Worm (Caenorhabditis elegans) whole organism, L2 larva: ENCODE measurements around the gene ugt-48.
A peak's percentile ranks its signal among the peaks of the same experiment; 100 is the strongest.

Experiments
- C34F6.9 ChIP-seq: fragments of 150-350 bp; optimal IDR thresholded peaks from 2 replicates; lab custom pipeline; 2014; ENCODE audit warnings: missing biosample characterization, missing genetic modification characterization
- F13H6.1 ChIP-seq: sonication (generic microtip); optimal IDR thresholded peaks from 2 replicates; lab custom pipeline; 2016; ENCODE audit warnings: missing genetic modification characterization, missing compliant biosample characterization
- ZK546.5 ChIP-seq: sonication (generic microtip); optimal IDR thresholded peaks from 2 replicates; lab custom pipeline; 2017; ENCODE audit warnings: missing biosample characterization, missing genetic modification characterization
- alr-1 ChIP-seq: fragments of 150-350 bp; optimal IDR thresholded peaks from 2 replicates; lab custom pipeline; 2014; ENCODE audit warnings: missing biosample characterization, missing genetic modification characterization
- ama-1 ChIP-seq: fragments of 150-350 bp; optimal IDR thresholded peaks from 2 replicates; lab custom pipeline; 2018; ENCODE audit warnings: inconsistent platforms
- blmp-1 ChIP-seq: sonication (generic microtip); optimal IDR thresholded peaks from 2 replicates; lab custom pipeline; 2017; ENCODE audit warnings: missing genetic modification characterization, mild to moderate bottlenecking, missing compliant biosample characterization, antibody characterized with exemption, moderate library complexity; ENCODE audit not compliant: insufficient read depth
- ceh-16 ChIP-seq: fragments of 150-350 bp; optimal IDR thresholded peaks from 2 replicates; lab custom pipeline; 2014; ENCODE audit warnings: missing biosample characterization, missing genetic modification characterization
- ceh-82 ChIP-seq: fragments of 150-350 bp; optimal IDR thresholded peaks from 2 replicates; lab custom pipeline; 2014; ENCODE audit warnings: missing biosample characterization, missing genetic modification characterization
- crh-2 ChIP-seq: sonication (generic microtip); optimal IDR thresholded peaks from 2 replicates; lab custom pipeline; 2017; ENCODE audit warnings: missing biosample characterization, missing genetic modification characterization
- dmd-4 ChIP-seq: sonication (generic microtip); optimal IDR thresholded peaks from 2 replicates; lab custom pipeline; 2017; ENCODE audit warnings: missing biosample characterization, missing genetic modification characterization
- egl-27 ChIP-seq: sonication (generic microtip); optimal IDR thresholded peaks from 3 replicates; lab custom pipeline; 2017; ENCODE audit warnings: missing biosample characterization, missing genetic modification reagents, missing genetic modification characterization
- elt-1 ChIP-seq: fragments of 150-350 bp; optimal IDR thresholded peaks from 2 replicates; lab custom pipeline; 2014; ENCODE audit warnings: missing biosample characterization, missing genetic modification characterization
- fos-1 ChIP-seq: fragments of 150-350 bp; optimal IDR thresholded peaks from 2 replicates; lab custom pipeline; 2014; ENCODE audit warnings: missing biosample characterization, missing genetic modification characterization
- gmeb-1 ChIP-seq: fragments of 150-350 bp; optimal IDR thresholded peaks from 2 replicates; lab custom pipeline; 2014; ENCODE audit warnings: missing biosample characterization, missing genetic modification characterization
- lin-13 ChIP-seq: fragments of 150-350 bp; optimal IDR thresholded peaks from 2 replicates; lab custom pipeline; 2014; ENCODE audit warnings: missing biosample characterization, missing genetic modification reagents, missing genetic modification characterization
- lsy-2 ChIP-seq, 2 experiments: fragments of 150-350 bp in 1 of 2; sonication (generic microtip) in 1 of 2; optimal IDR thresholded peaks; 2 replicates each; lab custom pipeline; 2014 to 2017; ENCODE audit warnings: missing biosample characterization in 2 of 2, missing genetic modification characterization in 2 of 2
- mab-5 ChIP-seq: fragments of 150-350 bp; optimal IDR thresholded peaks from 2 replicates; lab custom pipeline; 2014; ENCODE audit warnings: missing biosample characterization, missing genetic modification characterization
- mbf-1 ChIP-seq: sonication (generic microtip); optimal IDR thresholded peaks from 2 replicates; lab custom pipeline; 2017; ENCODE audit warnings: missing biosample characterization, missing genetic modification characterization
- mdl-1 ChIP-seq, 2 experiments: fragments of 150-350 bp in 1 of 2; sonication (generic microtip) in 1 of 2; optimal IDR thresholded peaks; 2 replicates each; lab custom pipeline; 2017; ENCODE audit warnings: missing biosample characterization in 2 of 2, missing genetic modification characterization in 2 of 2
- nhr-10 ChIP-seq: sonication (generic microtip); optimal IDR thresholded peaks from 2 replicates; lab custom pipeline; 2017; ENCODE audit warnings: missing biosample characterization, missing genetic modification characterization
- nhr-11 ChIP-seq: fragments of 150-350 bp; optimal IDR thresholded peaks from 2 replicates; lab custom pipeline; 2014; ENCODE audit warnings: missing biosample characterization, missing genetic modification characterization
- nhr-12 ChIP-seq: fragments of 150-350 bp; optimal IDR thresholded peaks from 2 replicates; lab custom pipeline; 2014; ENCODE audit warnings: missing biosample characterization, missing genetic modification characterization
- nhr-129 ChIP-seq: fragments of 150-350 bp; optimal IDR thresholded peaks from 2 replicates; lab custom pipeline; 2014; ENCODE audit warnings: missing biosample characterization, missing genetic modification characterization
- nhr-21 ChIP-seq: fragments of 150-350 bp; optimal IDR thresholded peaks from 2 replicates; lab custom pipeline; 2014; ENCODE audit warnings: missing biosample characterization, missing genetic modification characterization
- nhr-237 ChIP-seq: fragments of 150-350 bp; optimal IDR thresholded peaks from 2 replicates; lab custom pipeline; 2014; ENCODE audit warnings: missing biosample characterization, missing genetic modification characterization
- nhr-25 ChIP-seq: fragments of 150-350 bp; sonication (generic microtip); optimal IDR thresholded peaks from 3 replicates; lab custom pipeline; 2014; ENCODE audit warnings: missing biosample characterization, missing genetic modification characterization
- nhr-6 ChIP-seq: fragments of 150-350 bp; optimal IDR thresholded peaks from 2 replicates; lab custom pipeline; 2014; ENCODE audit warnings: missing biosample characterization, missing genetic modification characterization
- nhr-77 ChIP-seq: fragments of 150-350 bp; optimal IDR thresholded peaks from 2 replicates; lab custom pipeline; 2014; ENCODE audit warnings: missing biosample characterization, missing genetic modification characterization
- sem-4 ChIP-seq: fragments of 150-350 bp; optimal IDR thresholded peaks from 2 replicates; lab custom pipeline; 2014; ENCODE audit warnings: missing biosample characterization, missing genetic modification reagents, missing genetic modification characterization
- skn-1 ChIP-seq: sonication (generic microtip); optimal IDR thresholded peaks from 2 replicates; lab custom pipeline; 2017; ENCODE audit warnings: missing biosample characterization, missing genetic modification characterization
- sma-3 ChIP-seq: sonication (generic microtip); optimal IDR thresholded peaks from 2 replicates; lab custom pipeline; 2016; ENCODE audit warnings: missing genetic modification reagents, missing genetic modification characterization, missing compliant biosample characterization
- sma-9 ChIP-seq, 2 experiments: fragments of 150-350 bp in 1 of 2; sonication (generic microtip) in 1 of 2; optimal IDR thresholded peaks; 2 replicates each; lab custom pipeline; 2014 to 2016; ENCODE audit warnings: missing genetic modification characterization in 2 of 2, mild to moderate bottlenecking in 1 of 2, missing biosample characterization in 1 of 2, missing compliant biosample characterization in 1 of 2, missing genetic modification reagents in 1 of 2, moderate library complexity in 1 of 2
- snpc-4 ChIP-seq: fragments of 150-350 bp; optimal IDR thresholded peaks from 2 replicates; lab custom pipeline; 2014; ENCODE audit warnings: missing biosample characterization, missing genetic modification characterization
- unc-39 ChIP-seq: fragments of 150-350 bp; optimal IDR thresholded peaks from 2 replicates; lab custom pipeline; 2014; ENCODE audit warnings: missing biosample characterization, missing genetic modification characterization
- unc-55 ChIP-seq: fragments of 150-350 bp; sonication (generic microtip); optimal IDR thresholded peaks from 3 replicates; lab custom pipeline; 2014; ENCODE audit warnings: missing biosample characterization, missing genetic modification reagents, missing genetic modification characterization
- zag-1 ChIP-seq: fragments of 150-350 bp; optimal IDR thresholded peaks from 2 replicates; lab custom pipeline; 2014; ENCODE audit warnings: missing biosample characterization, missing genetic modification characterization
- ztf-1 ChIP-seq: fragments of 200-800 bp; sonication (Bioruptor generic); conservative IDR thresholded peaks from 2 replicates; pipeline ENCODE4 v1.3.6; 2022; ENCODE audit warnings: missing genetic modification characterization, missing compliant biosample characterization
- ztf-11 ChIP-seq: sonication (generic microtip); optimal IDR thresholded peaks from 2 replicates; lab custom pipeline; 2017; ENCODE audit warnings: missing biosample characterization, missing genetic modification characterization
- ztf-4 ChIP-seq: fragments of 150-350 bp; optimal IDR thresholded peaks from 2 replicates; lab custom pipeline; 2014; ENCODE audit warnings: missing biosample characterization, missing genetic modification characterization

Gene ugt-48

ce11 chrV:5548051-5548450 is at the start of gene ugt-48:
TSS of gene ugt-48 (minus strand) at chrV:5548062.
- peak; percentile 51 for TF ChIP-seq fos-1
- no peak for TF ChIP-seq lsy-2 (tag; optimal IDR thresholded peaks at IDR 0.05; lab: Kevin White, UChicago)
- peak; percentile 72 for TF ChIP-seq skn-1 (tag; lab: Kevin White, UChicago)

DNA sequence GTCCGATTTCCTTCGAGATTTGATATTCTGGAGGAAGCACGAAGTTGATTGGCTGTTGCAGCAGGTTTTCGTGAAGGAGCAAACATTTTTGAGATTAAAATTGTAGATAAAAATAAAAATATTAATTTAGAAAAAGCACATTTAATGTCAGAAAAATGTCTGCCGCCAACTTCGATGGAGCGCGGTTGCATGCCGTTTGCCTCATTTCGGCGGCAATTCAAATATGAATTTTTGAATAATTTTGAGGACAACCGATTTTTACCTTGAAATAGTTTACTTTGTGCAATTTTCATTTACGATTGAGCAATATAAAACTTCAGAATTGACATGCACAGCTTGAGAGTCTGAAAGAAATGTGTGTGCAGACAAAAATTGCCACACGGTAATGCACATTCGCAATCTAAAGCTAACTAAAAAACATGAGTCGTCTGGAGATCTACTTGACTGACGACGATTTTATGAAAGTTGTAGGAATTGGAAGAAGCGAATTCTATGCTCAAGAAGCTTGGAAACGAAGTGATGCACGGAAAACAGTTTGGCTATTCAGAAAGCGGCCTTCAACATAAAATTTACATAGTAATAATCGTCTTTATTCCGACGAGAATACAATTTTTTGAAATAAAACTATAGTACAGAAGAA is 48.6 kb upstream of the ugt-48 start, which contains the start of gene zhit-1:
Gene zhit-1 (minus strand): TSS at position 161 of the 640 bp plus-strand sequence.
- TF ChIP-seq ZK546.5 (tag; lab: Kevin White, UChicago) (no peak), gmeb-1 (peak; percentile 93), blmp-1 (tag; lab: Kevin White, UChicago) (no peak), unc-55 (peak; percentile 56), ztf-4 (tag; lab: Kevin White, UChicago) (no peak), ceh-82 (tag; lab: Kevin White, UChicago) (no peak), nhr-129 (peak; percentile 1), crh-2 (tag; lab: Kevin White, UChicago) (no peak), nhr-237 (no peak), lsy-2 (tag; optimal IDR thresholded peaks at IDR 0.05; lab: Kevin White, UChicago) (peak in 1 of 2 experiments; percentile 58), nhr-6 (tag; lab: Kevin White, UChicago) (no peak), ztf-11 (tag; lab: Kevin White, UChicago) (no peak), nhr-77 (tag; lab: Kevin White, UChicago) (no peak), alr-1 (no peak), dmd-4 (no peak), F13H6.1 (no peak), lin-13 (GFP tag; lab: Kevin White, UChicago) (peak; percentile 11), C34F6.9 (tag; lab: Kevin White, UChicago) (peak; percentile 36), mbf-1 (tag; lab: Kevin White, UChicago) (no peak), snpc-4 (tag; lab: Kevin White, UChicago) (peak; percentile 61)
- TF ChIP-seq, all 48 proteins: peak for 7

DNA sequence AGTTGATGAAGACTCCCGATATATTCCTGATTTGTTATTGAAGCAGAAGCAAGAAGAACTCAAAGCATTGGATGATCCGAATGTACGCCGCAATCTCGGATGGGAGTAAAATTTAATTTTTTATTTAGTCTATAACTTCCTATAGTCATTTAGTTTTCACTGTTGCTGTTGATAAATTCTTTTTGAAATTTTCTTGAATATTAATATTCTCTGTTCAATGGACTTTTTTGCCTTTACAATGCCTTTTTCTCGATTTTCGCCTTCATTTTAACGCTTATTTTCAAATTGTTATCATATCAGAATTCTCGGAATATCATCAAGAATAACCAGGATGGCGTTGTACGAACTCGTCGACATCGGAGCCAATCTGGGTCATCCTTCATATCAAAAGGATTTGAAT is 46.5 kb upstream of the ugt-48 start, which contains the start of gene crn-2:
Gene crn-2 (plus strand): TSS at position 301 of the 400 bp plus-strand sequence.
- no peak for TF ChIP-seq nhr-25 (tag; lab: Kevin White, UChicago)
- no peak for TF ChIP-seq fos-1
- TF ChIP-seq dmd-4, result no peak

DNA sequence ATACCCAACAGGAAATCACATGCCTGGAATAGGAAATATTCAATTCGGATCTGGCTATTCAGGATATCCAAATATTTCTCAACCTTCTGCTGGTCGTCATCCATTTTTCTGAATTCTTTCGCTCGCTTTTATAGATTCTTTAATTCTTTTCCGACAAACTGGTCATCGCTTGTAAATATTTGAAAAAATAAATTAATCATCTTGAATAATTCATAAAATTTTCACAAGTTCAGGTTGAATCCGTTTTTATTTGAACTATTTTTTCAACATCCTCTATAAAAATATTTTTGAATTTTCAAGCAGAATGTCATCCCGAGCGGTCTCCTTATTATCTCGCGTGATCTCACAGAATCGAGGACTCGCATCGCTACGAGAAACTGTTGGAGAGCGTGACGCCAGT is 45.5 kb upstream of the ugt-48 start, which contains the start of gene mrpl-48:
Gene mrpl-48 (plus strand): TSS at position 301 of the 400 bp plus-strand sequence.
- TF ChIP-seq dmd-4 (no peak), ztf-11 (tag; lab: Kevin White, UChicago) (no peak), ztf-1 (GFP tag; lab: Robert Waterston, UW) (no peak), unc-39 (tag; lab: Kevin White, UChicago) (no peak), nhr-237 (no peak), nhr-77 (tag; lab: Kevin White, UChicago) (no peak), ceh-16 (tag; lab: Kevin White, UChicago) (no peak), nhr-10 (tag; lab: Kevin White, UChicago) (no peak), mdl-1 (tag; optimal IDR thresholded peaks at IDR 0.05; lab: Kevin White, UChicago) (no peak), ZK546.5 (tag; lab: Kevin White, UChicago) (no peak), nhr-6 (tag; lab: Kevin White, UChicago) (no peak), nhr-129 (no peak), lin-13 (GFP tag; lab: Kevin White, UChicago) (no peak), mbf-1 (tag; lab: Kevin White, UChicago) (no peak)

DNA sequence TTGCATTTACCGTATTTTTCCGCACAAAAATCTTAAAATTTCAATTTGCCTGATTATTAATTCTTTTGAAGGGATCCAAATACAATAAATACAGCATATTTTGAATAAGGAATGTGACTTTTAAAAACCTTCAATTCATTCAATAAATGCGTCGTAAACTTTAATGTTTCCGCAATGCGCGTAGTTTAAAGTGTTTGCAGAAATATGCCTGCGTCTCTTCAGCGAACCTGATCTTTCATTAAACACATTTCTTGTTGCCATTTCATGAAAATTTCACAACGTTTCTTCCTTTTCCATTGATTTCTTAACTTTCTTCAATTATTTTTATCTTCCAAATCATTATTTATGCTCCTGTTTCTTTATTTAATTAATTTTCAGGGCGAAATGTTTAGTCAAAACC is 44.5 kb upstream of the ugt-48 start, which contains the start of gene vps-37:
Gene vps-37 (plus strand): TSS at position 378 of the 400 bp plus-strand sequence.
- TF ChIP-seq nhr-25 (tag; lab: Kevin White, UChicago) (peak; percentile 80), nhr-129 (peak; percentile 80), mbf-1 (tag; lab: Kevin White, UChicago) (no peak), ztf-4 (tag; lab: Kevin White, UChicago) (peak; percentile 57), egl-27 (tag; lab: Kevin White, UChicago) (peak; percentile 46), snpc-4 (tag; lab: Kevin White, UChicago) (peak; percentile 81), nhr-12 (no peak), ama-1 (lab: Kevin White, UChicago) (no peak), F13H6.1 (peak; percentile 78), nhr-77 (tag; lab: Kevin White, UChicago) (peak; percentile 45), mdl-1 (tag; optimal IDR thresholded peaks at IDR 0.05; lab: Kevin White, UChicago) (no peak), gmeb-1 (peak; percentile 86), alr-1 (no peak), nhr-6 (tag; lab: Kevin White, UChicago) (peak; percentile 82), lsy-2 (tag; optimal IDR thresholded peaks at IDR 0.05; lab: Kevin White, UChicago) (peak; percentile 81 to 94), unc-55 (peak; percentile 91), crh-2 (tag; lab: Kevin White, UChicago) (peak; percentile 88), nhr-21 (peak; percentile 78), sma-3 (peak; percentile 47), blmp-1 (tag; lab: Kevin White, UChicago) (peak; percentile 17), mab-5 (tag; lab: Kevin White, UChicago) (peak; percentile 70), elt-1 (tag; lab: Kevin White, UChicago) (no peak), zag-1 (tag; lab: Kevin White, UChicago) (peak; percentile 69), lin-13 (GFP tag; lab: Kevin White, UChicago) (peak; percentile 90), skn-1 (tag; lab: Kevin White, UChicago) (no peak), fos-1 (peak; percentile 60), sem-4 (tag; lab: Kevin White, UChicago) (peak; percentile 81), nhr-11 (no peak), sma-9 (GFP tag; optimal IDR thresholded peaks at IDR 0.05; lab: Kevin White, UChicago) (peak; percentile 84), sma-9 (tag; optimal IDR thresholded peaks at IDR 0.05; lab: Kevin White, UChicago) (no peak), C34F6.9 (tag; lab: Kevin White, UChicago) (peak; percentile 86)
